Fruit fly (Drosophila melanogaster): Measurements from ENCODE around the gene Or67d.

Gene Or67d

DNA sequence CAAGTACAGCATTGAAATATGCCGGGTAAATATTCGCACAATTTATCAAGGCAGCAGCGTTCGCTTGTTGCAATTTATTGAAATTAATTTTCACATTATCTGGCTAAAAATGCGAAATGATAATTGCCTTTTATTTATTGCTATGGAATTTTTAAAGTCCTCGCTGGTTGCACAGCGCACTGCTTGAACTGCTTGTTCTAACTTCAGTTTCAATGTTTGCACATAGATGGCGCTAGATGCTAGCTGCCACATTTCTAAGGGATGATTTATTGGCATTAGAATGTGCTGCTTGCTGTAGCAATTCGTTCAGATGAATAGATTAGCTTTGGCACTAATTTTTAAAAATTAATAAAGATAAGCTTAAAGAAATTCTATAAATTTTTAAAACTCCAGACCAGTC, 11.9 kb downstream of the Or67d start:
- TF ChIP-seq dmrt93B (GFP tag; optimal IDR thresholded peaks at IDR 0.05) (no peak), foxo (GFP tag; optimal IDR thresholded peaks at IDR 0.05) (no peak), dl (GFP tag; optimal IDR thresholded peaks at IDR 0.05; ENCODE audit: insufficient read depth in 1 of 2, partially characterized antibody in 2 of 2) (no peak), Hr83 (GFP tag; optimal IDR thresholded peaks at IDR 0.05; ENCODE audit: poor library complexity, severe bottlenecking) (no peak)

DNA sequence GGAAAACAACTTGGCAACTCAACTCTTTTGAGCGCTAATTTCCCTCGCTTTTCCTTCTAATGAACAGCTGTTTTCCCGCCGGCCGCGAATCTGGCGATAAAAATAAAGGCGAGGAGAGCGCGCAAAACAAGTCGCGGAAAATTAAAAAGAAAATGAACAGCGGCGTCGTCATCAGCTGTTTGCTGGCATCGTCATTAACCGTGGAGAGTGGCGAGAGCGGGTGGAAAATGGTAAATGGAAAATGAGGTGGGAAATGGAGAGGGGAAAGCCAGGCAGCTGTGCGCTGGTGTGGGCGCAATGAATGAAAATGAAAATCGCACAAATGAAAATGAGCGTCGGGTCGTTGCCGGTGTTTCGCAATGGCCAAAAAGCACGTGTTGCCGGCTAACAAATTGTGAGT, 15.2 kb downstream of the Or67d start:
- TF ChIP-seq CG9705 (GFP tag; optimal IDR thresholded peaks at IDR 0.05) (no peak), psq (GFP tag; optimal IDR thresholded peaks at IDR 0.05) (no peak), tai (GFP tag; optimal IDR thresholded peaks at IDR 0.05) (no peak), Hr78 (GFP tag; optimal IDR thresholded peaks at IDR 0.05) (no peak)

DNA sequence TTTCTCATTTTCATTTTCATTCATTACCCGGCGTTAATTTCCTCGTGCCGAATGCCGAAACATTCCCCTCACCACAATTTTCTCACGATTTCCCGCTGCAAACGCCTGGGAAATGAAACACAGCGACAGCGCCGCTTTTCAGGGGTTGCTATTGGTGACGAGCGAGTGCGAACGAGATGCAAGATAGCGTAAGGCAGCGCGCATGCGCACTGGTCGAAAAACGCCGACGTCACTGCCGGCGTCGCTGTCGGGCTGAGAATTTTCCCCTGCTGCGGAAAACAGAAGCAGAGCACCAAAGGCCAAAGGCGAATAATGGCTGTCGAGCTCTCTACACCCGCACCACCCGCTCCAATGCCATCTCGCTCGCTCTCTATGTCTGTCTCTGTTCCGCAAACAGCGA, 16.4 kb downstream of the Or67d start:
- TF ChIP-seq GATAd (GFP tag; optimal IDR thresholded peaks at IDR 0.05) (no peak), Rel (GFP tag; optimal IDR thresholded peaks at IDR 0.05) (no peak), Rel (tag; optimal IDR thresholded peaks at IDR 0.05) (no peak), Vsx2 (GFP tag; optimal IDR thresholded peaks at IDR 0.05; ENCODE audit: partially characterized antibody) (no peak), Mio (GFP tag; optimal IDR thresholded peaks at IDR 0.05) (no peak), dsf (GFP tag; optimal IDR thresholded peaks at IDR 0.05; ENCODE audit: borderline replicate concordance) (no peak)

DNA sequence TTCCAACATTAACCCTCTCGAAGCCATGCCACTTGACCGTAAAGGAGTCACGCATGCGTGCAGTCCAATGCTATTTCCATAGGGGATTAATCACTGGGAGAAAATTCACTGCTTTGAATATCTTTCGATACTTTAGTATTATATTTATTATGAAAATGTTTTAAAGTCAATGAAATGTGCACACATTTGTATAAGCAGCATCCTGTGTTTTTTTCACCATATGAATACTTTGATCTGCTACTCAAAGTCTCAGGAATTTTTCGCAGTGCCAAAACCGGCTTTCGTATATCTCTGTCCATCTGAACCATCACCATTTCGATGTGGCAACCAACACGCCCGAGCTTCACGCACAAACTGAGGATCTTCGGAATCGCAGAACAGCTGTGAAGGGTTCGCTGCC, 23.2 kb downstream of the Or67d start:
- TF ChIP-seq h (GFP tag; optimal IDR thresholded peaks at IDR 0.05), result peak; percentile 46
- no peak for TF ChIP-seq jim (GFP tag; optimal IDR thresholded peaks at IDR 0.05)
- no peak for TF ChIP-seq Myc (optimal IDR thresholded peaks at IDR 0.05)
- TF ChIP-seq OdsH (GFP tag; optimal IDR thresholded peaks at IDR 0.05), result peak; percentile 6
- peak; percentile 7 for TF ChIP-seq ey (GFP tag; optimal IDR thresholded peaks at IDR 0.05)

DNA sequence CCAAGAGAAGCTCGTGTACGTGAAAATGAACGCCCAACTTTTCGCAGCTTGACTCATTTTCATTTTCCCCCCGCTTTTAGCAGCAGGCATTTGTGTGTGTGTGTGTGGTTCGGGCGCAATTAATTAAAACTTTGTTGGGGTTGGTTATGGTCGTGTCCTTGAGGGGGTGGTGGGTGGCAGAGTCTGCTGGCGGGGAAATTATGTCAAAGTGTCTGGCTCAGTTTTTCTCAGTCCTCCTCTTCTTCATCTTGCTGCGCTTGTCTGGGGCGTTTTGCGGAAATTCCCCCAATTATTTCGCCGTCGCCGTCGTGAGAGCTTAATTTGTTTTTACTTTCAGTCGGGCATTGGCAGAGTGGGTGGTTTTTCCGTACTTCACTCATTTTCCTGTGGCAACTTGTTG, 26.2 kb downstream of the Or67d start:
- TF ChIP-seq HLH106 (tag; optimal IDR thresholded peaks at IDR 0.05) (no peak), Myc (optimal IDR thresholded peaks at IDR 0.05) (no peak), foxo (GFP tag; optimal IDR thresholded peaks at IDR 0.05) (no peak), CrebA (GFP tag; optimal IDR thresholded peaks at IDR 0.05; ENCODE audit: borderline replicate concordance) (no peak), Dfd (GFP tag; optimal IDR thresholded peaks at IDR 0.05) (no peak), Hr78 (GFP tag; optimal IDR thresholded peaks at IDR 0.05) (no peak), brk (GFP tag; optimal IDR thresholded peaks at IDR 0.05) (no peak), ey (GFP tag; optimal IDR thresholded peaks at IDR 0.05) (no peak)

DNA sequence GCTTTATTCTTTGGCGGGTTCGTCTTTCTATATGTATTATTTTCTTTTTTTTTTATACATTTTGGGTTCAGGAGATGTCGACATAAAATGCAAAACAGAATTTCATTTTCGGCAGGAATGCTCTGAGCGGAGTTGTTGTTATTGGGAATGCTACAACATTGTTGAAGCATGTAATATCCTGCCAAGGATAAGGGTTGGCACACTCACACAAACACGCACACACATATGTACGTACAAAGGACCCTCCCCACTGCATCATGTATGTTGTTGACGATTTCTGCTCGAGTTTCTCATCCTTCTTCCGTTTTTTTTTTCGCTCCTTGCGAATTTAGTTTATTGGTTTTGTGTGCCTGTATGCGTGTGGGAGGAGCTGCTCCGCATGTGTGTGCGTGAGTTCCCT, 28.7 kb downstream of the Or67d start:
- TF ChIP-seq br (GFP tag; optimal IDR thresholded peaks at IDR 0.05), result no peak
- TF ChIP-seq jim (GFP tag; optimal IDR thresholded peaks at IDR 0.05), result no peak
- no peak for TF ChIP-seq Mio (GFP tag; optimal IDR thresholded peaks at IDR 0.05)
- TF ChIP-seq Myc (optimal IDR thresholded peaks at IDR 0.05), result no peak

DNA sequence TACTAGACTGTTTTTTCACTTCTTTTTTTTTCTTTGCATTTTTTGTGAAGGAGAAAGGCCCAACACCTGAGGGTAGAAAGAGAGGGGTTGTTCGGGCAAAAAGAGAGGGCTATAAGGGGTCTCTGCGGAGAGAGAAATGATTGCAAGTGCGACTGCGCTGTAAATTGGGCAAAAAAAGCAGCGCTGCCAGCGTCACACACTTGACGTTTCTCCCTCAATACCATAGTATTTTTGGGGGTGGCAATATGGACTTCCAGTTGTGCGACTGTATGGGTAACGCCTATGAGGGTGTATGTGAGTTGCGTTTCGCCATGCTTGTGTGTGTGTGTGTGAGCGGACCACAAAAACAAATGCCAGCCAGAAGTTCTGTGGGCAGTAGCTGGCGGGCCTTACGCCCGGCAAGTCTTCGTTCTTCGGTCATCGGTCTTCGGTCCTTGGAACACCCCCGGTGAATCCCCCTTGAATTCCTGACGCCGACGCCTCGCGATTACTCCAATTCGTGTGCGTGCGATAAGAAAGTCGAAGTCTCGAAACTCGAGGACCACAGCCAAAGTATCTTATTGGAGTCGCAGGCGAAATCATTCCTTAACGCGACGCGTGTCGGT, 33.4 kb downstream of the Or67d start:
- no peak for TF ChIP-seq brk (GFP tag; optimal IDR thresholded peaks at IDR 0.05)
- no peak for TF ChIP-seq Hr83 (GFP tag; optimal IDR thresholded peaks at IDR 0.05; ENCODE audit: poor library complexity, severe bottlenecking)

DNA sequence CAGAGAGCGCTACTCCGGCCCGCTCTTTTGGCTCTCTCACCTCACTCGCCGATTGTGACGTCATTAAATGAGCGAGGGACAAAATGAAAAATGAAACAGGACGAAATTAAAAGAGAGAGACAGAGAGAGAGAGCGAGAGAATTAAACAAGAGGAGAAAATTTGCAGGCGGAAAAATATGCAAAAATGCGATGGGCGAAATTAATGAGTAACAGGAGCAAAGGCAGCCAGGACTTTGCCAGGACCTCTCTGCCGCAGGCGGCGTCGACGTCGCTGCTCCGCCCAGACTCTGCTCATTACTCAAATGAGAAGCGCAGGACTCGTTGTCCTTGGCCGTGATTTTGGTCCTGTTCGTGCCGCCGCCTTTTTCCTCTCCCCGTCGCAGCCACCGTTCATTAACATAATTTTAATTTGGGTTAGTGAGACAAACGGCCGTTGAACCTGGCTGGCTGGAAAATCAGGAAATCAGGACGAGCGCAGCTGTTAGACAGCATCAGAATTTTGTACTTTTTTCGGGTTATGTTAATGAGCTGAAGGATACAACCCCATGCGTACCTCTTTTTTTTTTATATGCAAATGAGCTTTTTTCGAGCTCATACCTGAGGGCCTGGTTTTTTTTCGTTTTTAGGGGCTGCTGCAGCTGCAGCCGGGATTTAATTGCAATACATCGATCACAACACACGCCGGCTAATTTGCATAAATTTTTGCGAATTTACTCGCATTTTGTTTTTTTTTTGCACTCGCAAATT, 35.2 kb downstream of the Or67d start:
- TF ChIP-seq dl (GFP tag; optimal IDR thresholded peaks at IDR 0.05; ENCODE audit: insufficient read depth in 1 of 2, partially characterized antibody in 2 of 2) (no peak), Rel (GFP tag; optimal IDR thresholded peaks at IDR 0.05) (no peak), Rel (tag; optimal IDR thresholded peaks at IDR 0.05) (no peak), Mio (GFP tag; optimal IDR thresholded peaks at IDR 0.05) (no peak), psq (GFP tag; optimal IDR thresholded peaks at IDR 0.05) (no peak), foxo (GFP tag; optimal IDR thresholded peaks at IDR 0.05) (no peak), lola (GFP tag; optimal IDR thresholded peaks at IDR 0.05) (no peak), sv (GFP tag; optimal IDR thresholded peaks at IDR 0.05) (no peak)
